Fruit fly (Drosophila melanogaster) whole organism, embryonic: ENCODE data around the gene HipHop.

Source experiments
- ATbp ChIP-seq: fragments of 200-800 bp; sonication (Bioruptor generic); optimal IDR thresholded peaks from 2 replicates; lab custom pipeline; 2017; ENCODE audit warnings: missing biosample characterization, mild to moderate bottlenecking, missing genetic modification characterization, missing genetic modification reagents
- Atf3 ChIP-seq: fragments of 200-800 bp; sonication (Bioruptor generic); optimal IDR thresholded peaks from 3 replicates; lab custom pipeline; 2016; ENCODE audit warnings: missing biosample characterization, missing genetic modification characterization
- CG11723 ChIP-seq: fragments of 200-800 bp; sonication (Bioruptor generic); optimal IDR thresholded peaks from 2 replicates; lab custom pipeline; 2017; ENCODE audit warnings: missing biosample characterization, mild to moderate bottlenecking, missing genetic modification characterization
- bbx ChIP-seq: fragments of 200-800 bp; sonication (Bioruptor generic); IDR thresholded peaks from 2 replicates; pipeline ENCODE4 v1.3.6; 2022; ENCODE audit warnings: missing biosample characterization, missing genetic modification characterization; ENCODE audit not compliant: partially characterized antibody
- mam ChIP-seq: fragments of 200-800 bp; sonication (Bioruptor generic); optimal IDR thresholded peaks from 3 replicates; lab custom pipeline; 2016; ENCODE audit warnings: missing biosample characterization, missing genetic modification characterization
- zen2 ChIP-seq: fragments of 200-800 bp; sonication (Bioruptor generic); IDR thresholded peaks from 3 replicates; pipeline ENCODE4 v1.3.6; 2022; ENCODE audit warnings: missing biosample characterization, missing genetic modification characterization; ENCODE audit not compliant: partially characterized antibody

dm6 chr3L:18799508-18800062 lies 21.4 kb upstream of the HipHop start:
- no peak for TF ChIP-seq zen2 (GFP tag; lab: Robert Waterston, UW)
- no peak for TF ChIP-seq CG11723 (GFP tag; lab: Kevin White, UChicago)
- TF ChIP-seq Atf3 (GFP tag; lab: Kevin White, UChicago), result no peak
- no peak for TF ChIP-seq mam (GFP tag; lab: Kevin White, UChicago)
- TF ChIP-seq ATbp (GFP tag; lab: Kevin White, UChicago), result no peak
- TF ChIP-seq bbx (GFP tag; lab: Robert Waterston, UW), result no peak
